Worm (Caenorhabditis elegans) whole organism, L1 larva: ENCODE results near the gene rev-1.

Source experiments
- C04F5.9 ChIP-seq: sonication (generic microtip); optimal IDR thresholded peaks from 2 replicates; lab custom pipeline; 2016; ENCODE audit warnings: missing genetic modification characterization, missing compliant biosample characterization
- C16A3.4 ChIP-seq: fragments of 150-350 bp; optimal IDR thresholded peaks from 2 replicates; lab custom pipeline; 2014; ENCODE audit warnings: missing biosample characterization, missing genetic modification characterization
- C34B4.2 ChIP-seq: sonication (generic microtip); optimal IDR thresholded peaks from 2 replicates; lab custom pipeline; 2017; ENCODE audit warnings: mild to moderate bottlenecking, missing genetic modification characterization, missing compliant biosample characterization
- F16B12.6 ChIP-seq: fragments of 150-350 bp; optimal IDR thresholded peaks from 2 replicates; lab custom pipeline; 2014; ENCODE audit warnings: missing biosample characterization, missing genetic modification characterization
- aha-1 ChIP-seq: fragments of 150-350 bp; optimal IDR thresholded peaks from 2 replicates; lab custom pipeline; 2014; ENCODE audit warnings: missing biosample characterization, missing genetic modification characterization
- alr-1 ChIP-seq: fragments of 200-800 bp; sonication (Bioruptor generic); optimal IDR thresholded peaks from 2 replicates; lab custom pipeline; 2018; ENCODE audit warnings: borderline replicate concordance, mild to moderate bottlenecking, missing genetic modification characterization, missing compliant biosample characterization
- aly-2 ChIP-seq: fragments of 150-350 bp; optimal IDR thresholded peaks from 2 replicates; lab custom pipeline; 2014; ENCODE audit warnings: missing biosample characterization, missing genetic modification characterization
- ama-1 ChIP-seq: fragments of 150-350 bp; optimal IDR thresholded peaks from 2 replicates; lab custom pipeline; 2014
- ceh-8 ChIP-seq: fragments of 200-800 bp; sonication (Bioruptor generic); optimal IDR thresholded peaks from 2 replicates; lab custom pipeline; 2018; ENCODE audit warnings: mild to moderate bottlenecking, missing genetic modification characterization, moderate library complexity, missing compliant biosample characterization
- ceh-88 ChIP-seq: fragments of 200-800 bp; sonication (Bioruptor generic); IDR thresholded peaks from 2 replicates; pipeline ENCODE4 v1.3.6; 2022; ENCODE audit warnings: missing genetic modification characterization, missing compliant biosample characterization
- ces-1 ChIP-seq: fragments of 150-350 bp; optimal IDR thresholded peaks from 2 replicates; lab custom pipeline; 2014; ENCODE audit warnings: missing biosample characterization, missing genetic modification reagents, missing genetic modification characterization
- dpl-1 ChIP-seq, 3 experiments: fragments of 150-350 bp in 2 of 3; sonication (generic microtip) in 1 of 3; optimal IDR thresholded peaks; 2 replicates each; lab custom pipeline; 2014 to 2017; ENCODE audit warnings: missing biosample characterization in 3 of 3, missing genetic modification characterization in 3 of 3, missing genetic modification reagents in 3 of 3
- dsc-1 ChIP-seq: sonication (generic microtip); optimal IDR thresholded peaks from 2 replicates; lab custom pipeline; 2016; ENCODE audit warnings: mild to moderate bottlenecking, missing genetic modification characterization, missing compliant biosample characterization
- efl-3 ChIP-seq: fragments of 200-800 bp; sonication (Bioruptor generic); optimal IDR thresholded peaks from 2 replicates; lab custom pipeline; 2018; ENCODE audit warnings: mild to moderate bottlenecking, missing genetic modification characterization, missing compliant biosample characterization
- egl-27 ChIP-seq, 2 experiments: fragments of 150-350 bp in 1 of 2; sonication (generic microtip); optimal IDR thresholded peaks; 3 replicates each; lab custom pipeline; 2017 to 2018; ENCODE audit warnings: missing biosample characterization in 2 of 2, missing genetic modification characterization in 2 of 2, missing genetic modification reagents in 2 of 2
- ets-5 ChIP-seq: fragments of 200-800 bp; sonication (Bioruptor generic); IDR thresholded peaks from 2 replicates; pipeline ENCODE4 v1.3.6; 2022; ENCODE audit warnings: missing genetic modification characterization, missing compliant biosample characterization
- fkh-10 ChIP-seq: sonication (generic microtip); optimal IDR thresholded peaks from 2 replicates; lab custom pipeline; 2017; ENCODE audit warnings: missing biosample characterization, missing genetic modification reagents, missing genetic modification characterization
- lin-14 ChIP-seq: fragments of 200-800 bp; sonication (Bioruptor generic); optimal IDR thresholded peaks from 2 replicates; lab custom pipeline; 2018; ENCODE audit warnings: mild to moderate bottlenecking, missing genetic modification characterization, moderate library complexity, missing compliant biosample characterization
- lin-15B ChIP-seq: fragments of 150-350 bp; sonication (generic microtip); optimal IDR thresholded peaks from 3 replicates; lab custom pipeline; 2014; ENCODE audit warnings: missing biosample characterization, missing genetic modification characterization
- lin-35 ChIP-seq, 2 experiments: fragments of 150-350 bp; optimal IDR thresholded peaks; 2 replicates each; lab custom pipeline; 2014; ENCODE audit warnings: missing biosample characterization in 2 of 2, missing genetic modification characterization in 2 of 2, missing genetic modification reagents in 2 of 2
- lin-39 ChIP-seq: fragments of 150-350 bp; optimal IDR thresholded peaks from 2 replicates; lab custom pipeline; 2014; ENCODE audit warnings: missing biosample characterization, missing genetic modification reagents, missing genetic modification characterization
- lir-3 ChIP-seq: sonication (generic microtip); optimal IDR thresholded peaks from 2 replicates; lab custom pipeline; 2016; ENCODE audit warnings: mild to moderate bottlenecking, missing genetic modification characterization, moderate library complexity, missing compliant biosample characterization; ENCODE audit not compliant: poor library complexity
- lsy-2 ChIP-seq, 2 experiments: fragments of 150-350 bp; optimal IDR thresholded peaks; 2 replicates each; lab custom pipeline; 2014; ENCODE audit warnings: missing biosample characterization in 2 of 2, missing genetic modification characterization in 2 of 2
- mab-9 ChIP-seq: fragments of 200-800 bp; sonication (Bioruptor generic); IDR thresholded peaks from 2 replicates; pipeline ENCODE4 v1.3.6; 2022; ENCODE audit warnings: missing genetic modification reagents, missing genetic modification characterization, missing compliant biosample characterization
- mdl-1 ChIP-seq, 2 experiments: fragments of 150-350 bp; optimal IDR thresholded peaks; 2 replicates each; lab custom pipeline; 2014 to 2017; ENCODE audit warnings: missing biosample characterization in 2 of 2, missing genetic modification characterization in 2 of 2, inconsistent platforms in 1 of 2
- mep-1 ChIP-seq: fragments of 150-350 bp; optimal IDR thresholded peaks from 2 replicates; lab custom pipeline; 2014; ENCODE audit warnings: missing biosample characterization, missing genetic modification characterization
- nhr-11 ChIP-seq: fragments of 150-350 bp; optimal IDR thresholded peaks from 2 replicates; lab custom pipeline; 2014; ENCODE audit warnings: missing biosample characterization, missing genetic modification characterization
- nhr-12 ChIP-seq: sonication (generic microtip); optimal IDR thresholded peaks from 2 replicates; lab custom pipeline; 2017; ENCODE audit warnings: missing biosample characterization, missing genetic modification characterization
- nhr-19 ChIP-seq: fragments of 200-800 bp; sonication (Bioruptor generic); conservative IDR thresholded peaks from 2 replicates; pipeline ENCODE4 v1.3.6; 2022; ENCODE audit warnings: missing genetic modification characterization, missing compliant biosample characterization
- nhr-20 ChIP-seq: sonication (generic microtip); optimal IDR thresholded peaks from 2 replicates; lab custom pipeline; 2016; ENCODE audit warnings: mild to moderate bottlenecking, missing genetic modification characterization, missing compliant biosample characterization
- nhr-28 ChIP-seq: fragments of 150-350 bp; optimal IDR thresholded peaks from 2 replicates; lab custom pipeline; 2014; ENCODE audit warnings: missing biosample characterization, missing genetic modification characterization
- nhr-47 ChIP-seq: sonication (generic microtip); optimal IDR thresholded peaks from 2 replicates; lab custom pipeline; 2016; ENCODE audit warnings: mild to moderate bottlenecking, missing genetic modification characterization, moderate library complexity, missing compliant biosample characterization
- nhr-71 ChIP-seq: sonication (generic microtip); optimal IDR thresholded peaks from 2 replicates; lab custom pipeline; 2016; ENCODE audit warnings: mild to moderate bottlenecking, missing genetic modification characterization, moderate library complexity, missing compliant biosample characterization
- nhr-76 ChIP-seq: sonication (generic microtip); optimal IDR thresholded peaks from 2 replicates; lab custom pipeline; 2017; ENCODE audit warnings: missing biosample characterization, missing genetic modification characterization
- nhr-77 ChIP-seq: fragments of 150-350 bp; optimal IDR thresholded peaks from 2 replicates; lab custom pipeline; 2014; ENCODE audit warnings: missing biosample characterization, missing genetic modification characterization
- nhr-84 ChIP-seq: sonication (generic microtip); optimal IDR thresholded peaks from 2 replicates; lab custom pipeline; 2017; ENCODE audit warnings: missing biosample characterization, missing genetic modification characterization
- nhr-85 ChIP-seq: sonication (generic microtip); peaks from one replicate; lab custom pipeline; 2016; ENCODE audit warnings: missing genetic modification characterization, inconsistent platforms, missing compliant biosample characterization
- nhr-90 ChIP-seq: sonication (generic microtip); optimal IDR thresholded peaks from 2 replicates; lab custom pipeline; 2016; ENCODE audit warnings: mild to moderate bottlenecking, missing genetic modification characterization, missing compliant biosample characterization; ENCODE audit not compliant: poor library complexity
- pag-3 ChIP-seq: sonication (generic microtip); optimal IDR thresholded peaks from 2 replicates; lab custom pipeline; 2017; ENCODE audit warnings: missing genetic modification characterization, mild to moderate bottlenecking, missing compliant biosample characterization, antibody characterized with exemption, borderline replicate concordance; ENCODE audit not compliant: insufficient read depth
- pax-3 ChIP-seq: fragments of 200-800 bp; sonication (Bioruptor generic); optimal IDR thresholded peaks from 2 replicates; lab custom pipeline; 2018; ENCODE audit warnings: mild to moderate bottlenecking, missing genetic modification characterization, moderate library complexity, missing compliant biosample characterization
- pqm-1 ChIP-seq: sonication (generic microtip); optimal IDR thresholded peaks from 3 replicates; lab custom pipeline; 2017; ENCODE audit warnings: missing biosample characterization, missing genetic modification characterization
- rnt-1 ChIP-seq: sonication (generic microtip); optimal IDR thresholded peaks from 2 replicates; lab custom pipeline; 2016; ENCODE audit warnings: mild to moderate bottlenecking, missing genetic modification characterization, moderate library complexity, missing compliant biosample characterization
- snpc-4 ChIP-seq: fragments of 150-350 bp; optimal IDR thresholded peaks from 2 replicates; lab custom pipeline; 2014; ENCODE audit warnings: missing biosample characterization, missing genetic modification characterization
- snu-23 ChIP-seq: sonication (generic microtip); optimal IDR thresholded peaks from 2 replicates; lab custom pipeline; 2016; ENCODE audit warnings: missing genetic modification characterization, missing compliant biosample characterization
- sox-4 ChIP-seq: sonication (generic microtip); optimal IDR thresholded peaks from 2 replicates; lab custom pipeline; 2016; ENCODE audit warnings: missing genetic modification characterization, missing compliant biosample characterization
- tlp-1 ChIP-seq: fragments of 150-350 bp; optimal IDR thresholded peaks from 2 replicates; lab custom pipeline; 2014; ENCODE audit warnings: missing biosample characterization, missing genetic modification characterization
- unc-130 ChIP-seq: fragments of 150-350 bp; optimal IDR thresholded peaks from 2 replicates; lab custom pipeline; 2017; ENCODE audit warnings: missing biosample characterization, missing genetic modification characterization, inconsistent platforms
- unc-62 ChIP-seq: fragments of 150-350 bp; optimal IDR thresholded peaks from 2 replicates; lab custom pipeline; 2014; ENCODE audit warnings: missing biosample characterization, missing genetic modification reagents, missing genetic modification characterization
- unc-98 ChIP-seq: fragments of 200-800 bp; sonication (Bioruptor generic); IDR thresholded peaks from 2 replicates; pipeline ENCODE4 v1.3.6; 2022; ENCODE audit warnings: missing genetic modification characterization, missing compliant biosample characterization
- zip-4 ChIP-seq: fragments of 200-800 bp; sonication (Bioruptor generic); optimal IDR thresholded peaks from 2 replicates; lab custom pipeline; 2018; ENCODE audit warnings: mild to moderate bottlenecking, missing genetic modification characterization, moderate library complexity, missing compliant biosample characterization
- ztf-4 ChIP-seq: fragments of 150-350 bp; optimal IDR thresholded peaks from 2 replicates; lab custom pipeline; 2014; ENCODE audit warnings: missing biosample characterization, missing genetic modification characterization

The rev-1 gene

ce11 chrII:7884898-7885297 lies 15.5 kb upstream of the rev-1 start (continued):
- no peak for TF ChIP-seq nhr-76
- peak; percentile 29 for TF ChIP-seq fkh-10 (GFP tag; lab: Kevin White, UChicago)
- no peak for TF ChIP-seq mdl-1 (tag; optimal IDR thresholded peaks at IDR 0.05; lab: Kevin White, UChicago)
- TF ChIP-seq nhr-71 (tag; lab: Kevin White, UChicago), result peak; percentile 6
- TF ChIP-seq C16A3.4 (tag; lab: Kevin White, UChicago), result no peak
- no peak for TF ChIP-seq nhr-20 (tag; lab: Kevin White, UChicago)
- peak in 1 of 2 experiments; percentile 16 for TF ChIP-seq lin-35 (GFP tag; optimal IDR thresholded peaks at IDR 0.05; lab: Kevin White, UChicago)
- no peak for TF ChIP-seq snpc-4 (tag; lab: Kevin White, UChicago)
- TF ChIP-seq lin-39, result no peak
- no peak for TF ChIP-seq unc-130 (tag; lab: Kevin White, UChicago)
- no peak for TF ChIP-seq C34B4.2 (tag; lab: Kevin White, UChicago)
- no peak for TF ChIP-seq nhr-90 (tag; lab: Kevin White, UChicago)
- no peak for TF ChIP-seq mab-9 (GFP tag; lab: Robert Waterston, UW)
- TF ChIP-seq unc-62 (GFP tag; lab: Kevin White, UChicago), result no peak
- TF ChIP-seq nhr-84 (tag; lab: Kevin White, UChicago), result no peak
- no peak for TF ChIP-seq ztf-4
- no peak for TF ChIP-seq ets-5 (GFP tag; lab: Robert Waterston, UW)
- TF ChIP-seq mep-1 (tag; lab: Kevin White, UChicago), result no peak
- TF ChIP-seq pax-3 (tag; lab: Kevin White, UChicago), result no peak
- no peak for TF ChIP-seq dsc-1 (tag; lab: Kevin White, UChicago)
- no peak for TF ChIP-seq aly-2 (tag; lab: Kevin White, UChicago)
- no peak for TF ChIP-seq nhr-47 (tag; lab: Kevin White, UChicago)
- TF ChIP-seq nhr-77 (tag; lab: Kevin White, UChicago), result no peak
- no peak for TF ChIP-seq ama-1 (lab: Kevin White, UChicago)
- no peak for TF ChIP-seq C04F5.9
- TF ChIP-seq nhr-12 (tag; lab: Kevin White, UChicago), result no peak
- TF ChIP-seq nhr-85, result no peak
- no peak for TF ChIP-seq egl-27 (tag; optimal IDR thresholded peaks at IDR 0.05; lab: Kevin White, UChicago)
- TF ChIP-seq lin-14 (GFP tag; lab: Kevin White, UChicago), result peak; percentile 78
- no peak for TF ChIP-seq nhr-19 (GFP tag; lab: Robert Waterston, UW)
- no peak for TF ChIP-seq pag-3
- no peak for TF ChIP-seq lir-3 (tag; lab: Kevin White, UChicago)
- TF ChIP-seq sox-4 (tag; lab: Kevin White, UChicago), result no peak
- no peak for TF ChIP-seq ceh-88

ce11 chrII:7887295-7887694 lies 13.1 kb upstream of the rev-1 start:
- TF ChIP-seq F16B12.6, result no peak
- TF ChIP-seq mab-9 (GFP tag; lab: Robert Waterston, UW), result no peak
- TF ChIP-seq egl-27 (tag; optimal IDR thresholded peaks at IDR 0.05; lab: Kevin White, UChicago), result peak; percentile 7 to 11
- TF ChIP-seq lsy-2 (tag; optimal IDR thresholded peaks at IDR 0.05; lab: Kevin White, UChicago), result peak; percentile 43 to 68
- peak; percentile 56 for TF ChIP-seq snu-23
- TF ChIP-seq C34B4.2 (tag; lab: Kevin White, UChicago), result no peak
- TF ChIP-seq efl-3, result no peak
- TF ChIP-seq snpc-4 (tag; lab: Kevin White, UChicago), result peak; percentile 28
- no peak for TF ChIP-seq nhr-28 (tag; lab: Kevin White, UChicago)
- no peak for TF ChIP-seq unc-98 (GFP tag; lab: Robert Waterston, UW)
- no peak for TF ChIP-seq lir-3 (tag; lab: Kevin White, UChicago)
- peak; percentile 83 for TF ChIP-seq nhr-71 (tag; lab: Kevin White, UChicago)
- TF ChIP-seq ceh-8 (GFP tag; lab: Kevin White, UChicago), result no peak
- peak; percentile 9 for TF ChIP-seq C16A3.4 (tag; lab: Kevin White, UChicago)
- no peak for TF ChIP-seq ces-1 (GFP tag; lab: Kevin White, UChicago)
- TF ChIP-seq dpl-1 (GFP tag; optimal IDR thresholded peaks at IDR 0.05; lab: Kevin White, UChicago), result peak in 1 of 3 experiments; percentile 17
- no peak for TF ChIP-seq nhr-19 (GFP tag; lab: Robert Waterston, UW)
- TF ChIP-seq lin-15B (tag; lab: Kevin White, UChicago), result no peak
- TF ChIP-seq lin-35 (GFP tag; optimal IDR thresholded peaks at IDR 0.05; lab: Kevin White, UChicago), result peak in 1 of 2 experiments; percentile 38
- no peak for TF ChIP-seq pag-3
- TF ChIP-seq ztf-4, result peak; percentile 46
- no peak for TF ChIP-seq pqm-1 (tag; lab: Kevin White, UChicago)
- no peak for TF ChIP-seq tlp-1 (tag; lab: Kevin White, UChicago)
- TF ChIP-seq rnt-1 (tag; lab: Kevin White, UChicago), result peak; percentile 33
- no peak for TF ChIP-seq aha-1 (tag; lab: Kevin White, UChicago)
- TF ChIP-seq zip-4 (GFP tag; lab: Kevin White, UChicago), result peak; percentile 57
- TF ChIP-seq alr-1 (tag; lab: Kevin White, UChicago), result no peak
- TF ChIP-seq lin-14 (GFP tag; lab: Kevin White, UChicago), result peak; percentile 86
- TF ChIP-seq nhr-11 (tag; lab: Kevin White, UChicago), result peak; percentile 42
